Fruit fly (Drosophila melanogaster): ENCODE results near the gene wkd.
A peak's percentile ranks its signal among the peaks of the same experiment; 100 is the strongest.

wkd gene

dm6 chr3R:11562326-11563109 is 18.9 kb upstream of the wkd start (continued):
- TF ChIP-seq kay (GFP tag; optimal IDR thresholded peaks at IDR 0.05) (peak; percentile 92), trem (tag; optimal IDR thresholded peaks at IDR 0.05) (peak; percentile 85), bsh (GFP tag; optimal IDR thresholded peaks at IDR 0.05) (peak; percentile 80 to 89), CG2889 (GFP tag; IDR thresholded peaks at IDR 0.05) (peak; percentile 83), CG8281 (tag; optimal IDR thresholded peaks at IDR 0.05) (peak; percentile 76), tgo (GFP tag; IDR thresholded peaks at IDR 0.05) (peak; percentile 94), mirr (GFP tag; optimal IDR thresholded peaks at IDR 0.05) (peak; percentile 71), chinmo (GFP tag; IDR thresholded peaks at IDR 0.05; ENCODE audit: partially characterized antibody) (0 out of 4 replicates have a peak, but pooled peaks have one; percentile 46), Atf-2 (GFP tag; optimal IDR thresholded peaks at IDR 0.05) (peak; percentile 83), CG2129 (GFP tag; IDR thresholded peaks at IDR 0.05; ENCODE audit: partially characterized antibody) (no peak), CG18764 (GFP tag; optimal IDR thresholded peaks at IDR 0.05) (peak; percentile 80), CG18619 (GFP tag; optimal IDR thresholded peaks at IDR 0.05) (peak; percentile 85), CG18476 (GFP tag; optimal IDR thresholded peaks at IDR 0.05) (peak; percentile 92), tx (GFP tag; optimal IDR thresholded peaks at IDR 0.05) (peak; percentile 85), Hr3 (GFP tag; optimal IDR thresholded peaks at IDR 0.05) (peak; percentile 78), zen2 (GFP tag; IDR thresholded peaks at IDR 0.05; ENCODE audit: partially characterized antibody) (no peak), CG10209 (GFP tag; optimal IDR thresholded peaks at IDR 0.05) (peak; percentile 81), tio (GFP tag; optimal IDR thresholded peaks at IDR 0.05) (peak; percentile 75), slou (GFP tag; optimal IDR thresholded peaks at IDR 0.05) (peak; percentile 88), CG9876 (GFP tag; optimal IDR thresholded peaks at IDR 0.05) (peak; percentile 69), CG31388 (GFP tag; optimal IDR thresholded peaks at IDR 0.05) (peak; percentile 87), CG6175 (GFP tag; IDR thresholded peaks at IDR 0.05) (peak; percentile 85), seq (GFP tag; IDR thresholded peaks at IDR 0.05) (peak; percentile 78), HmgD (GFP tag; optimal IDR thresholded peaks at IDR 0.05) (peak; percentile 88), crp (GFP tag; optimal IDR thresholded peaks at IDR 0.05) (peak in 1 of 2 experiments; percentile 29), Gug (GFP tag; IDR thresholded peaks at IDR 0.05) (peak; percentile 92), CG18262 (tag; optimal IDR thresholded peaks at IDR 0.05) (peak; percentile 95), ase (GFP tag; IDR thresholded peaks at IDR 0.05) (peak; percentile 84; the same call in 2 of the 3 replicates), Oli (tag; optimal IDR thresholded peaks at IDR 0.05) (peak; percentile 87), CG11247 (GFP tag; IDR thresholded peaks at IDR 0.05) (peak; percentile 93), Lim3 (GFP tag; IDR thresholded peaks at IDR 0.05) (peak; percentile 60; the same call in 1 of the 2 replicates), nerfin-1 (tag; optimal IDR thresholded peaks at IDR 0.05) (peak; percentile 89), CG1647 (GFP tag; optimal IDR thresholded peaks at IDR 0.05) (peak; percentile 90), CG13894 (tag; optimal IDR thresholded peaks at IDR 0.05) (peak; percentile 91), peb (GFP tag; IDR thresholded peaks at IDR 0.05) (peak; percentile 89), CG2199 (GFP tag; IDR thresholded peaks at IDR 0.05) (peak; percentile 90), yki (optimal IDR thresholded peaks at IDR 0.05) (no peak), unc-4 (GFP tag; IDR thresholded peaks at IDR 0.05; ENCODE audit: partially characterized antibody) (no peak), CkIIα-i1 (GFP tag; IDR thresholded peaks at IDR 0.05) (peak; percentile 56), CG11560 (tag; IDR thresholded peaks at IDR 0.05) (peak; percentile 85), CG4282 (GFP tag; optimal IDR thresholded peaks at IDR 0.05) (peak; percentile 58), CG17361 (GFP tag; IDR thresholded peaks at IDR 0.05) (peak; percentile 96), gce (GFP tag; IDR thresholded peaks at IDR 0.05) (peak; percentile 93), sqz (GFP tag; optimal IDR thresholded peaks at IDR 0.05) (peak; percentile 97), CG8765 (GFP tag; IDR thresholded peaks at IDR 0.05) (peak; percentile 77), CG12071 (GFP tag; optimal IDR thresholded peaks at IDR 0.05) (peak; percentile 86), CG17612 (GFP tag; IDR thresholded peaks at IDR 0.05) (peak; percentile 77), CG14014 (GFP tag; IDR thresholded peaks at IDR 0.05) (peak; percentile 91), CG3838 (GFP tag; optimal IDR thresholded peaks at IDR 0.05) (peak; percentile 38), CG11093 (GFP tag; IDR thresholded peaks at IDR 0.05) (peak; percentile 92)

Data from whole organism, embryonic.